Worm (Caenorhabditis elegans) whole organism, L4 larva: ENCODE data around the gene aqp-7.

Experiments
- F44E2.7 ChIP-seq: fragments of 200-800 bp; sonication (Bioruptor generic); IDR thresholded peaks from 2 replicates; pipeline ENCODE4 v2.1.2; 2022; ENCODE audit warnings: missing genetic modification characterization, missing compliant biosample characterization
- F49E8.2 ChIP-seq: sonication (generic microtip); optimal IDR thresholded peaks from 2 replicates; lab custom pipeline; 2016; ENCODE audit warnings: missing compliant biosample characterization, mild to moderate bottlenecking, missing genetic modification characterization, borderline replicate concordance
- aha-1 ChIP-seq: fragments of 150-350 bp; peaks from one replicate; lab custom pipeline; 2014; ENCODE audit warnings: missing biosample characterization, missing genetic modification characterization
- attf-4 ChIP-seq: sonication (generic microtip); optimal IDR thresholded peaks from 3 replicates; lab custom pipeline; 2017; ENCODE audit warnings: missing biosample characterization, missing genetic modification characterization
- ceh-20 ChIP-seq: fragments of 200-800 bp; sonication (Bioruptor generic); IDR thresholded peaks from 2 replicates; pipeline ENCODE4 v1.3.6; 2022; ENCODE audit warnings: missing genetic modification reagents, missing genetic modification characterization, missing compliant biosample characterization
- ceh-82 ChIP-seq: sonication (generic microtip); optimal IDR thresholded peaks from 2 replicates; lab custom pipeline; 2017; ENCODE audit warnings: missing biosample characterization, missing genetic modification characterization
- ces-1 ChIP-seq: fragments of 150-350 bp; sonication (generic microtip); optimal IDR thresholded peaks from 4 replicates; lab custom pipeline; 2014; ENCODE audit warnings: missing biosample characterization, missing genetic modification reagents, missing genetic modification characterization
- cey-2 ChIP-seq: sonication (generic microtip); optimal IDR thresholded peaks from 3 replicates; lab custom pipeline; 2017; ENCODE audit warnings: missing genetic modification characterization, mild to moderate bottlenecking, missing compliant biosample characterization, antibody characterized with exemption, borderline replicate concordance; ENCODE audit not compliant: insufficient read depth
- daf-12 ChIP-seq: fragments of 150-350 bp; optimal IDR thresholded peaks from 2 replicates; lab custom pipeline; 2014; ENCODE audit warnings: missing biosample characterization, missing genetic modification reagents, missing genetic modification characterization
- daf-19 ChIP-seq: fragments of 200-800 bp; sonication (Bioruptor generic); conservative IDR thresholded peaks from 2 replicates; pipeline ENCODE4 v1.3.6; 2022; ENCODE audit warnings: missing genetic modification characterization, missing compliant biosample characterization
- daf-8 ChIP-seq: fragments of 200-800 bp; sonication (Bioruptor generic); IDR thresholded peaks from 2 replicates; pipeline ENCODE4 v1.3.6; 2022; ENCODE audit warnings: missing genetic modification characterization, missing compliant biosample characterization
- dmd-6 ChIP-seq: fragments of 200-800 bp; sonication (Bioruptor generic); IDR thresholded peaks from 2 replicates; pipeline ENCODE4 v1.3.6; 2022; ENCODE audit warnings: missing genetic modification reagents, missing genetic modification characterization, missing compliant biosample characterization
- duxl-1 ChIP-seq: sonication (generic microtip); optimal IDR thresholded peaks from 2 replicates; lab custom pipeline; 2016; ENCODE audit warnings: mild to moderate bottlenecking, missing genetic modification characterization, moderate library complexity, missing compliant biosample characterization; ENCODE audit not compliant: poor library complexity
- egl-27 ChIP-seq: sonication (generic microtip); optimal IDR thresholded peaks from 3 replicates; lab custom pipeline; 2017; ENCODE audit warnings: missing biosample characterization, missing genetic modification reagents, missing genetic modification characterization
- hif-1 ChIP-seq, 2 experiments: sonication (generic microtip); optimal IDR thresholded peaks; 2 replicates each; lab custom pipeline; 2016 to 2017; ENCODE audit warnings: missing compliant biosample characterization in 2 of 2, missing genetic modification characterization in 2 of 2, missing genetic modification reagents in 2 of 2, missing genotype in 2 of 2, mild to moderate bottlenecking in 1 of 2
- hlh-11 ChIP-seq: fragments of 200-800 bp; sonication (Bioruptor generic); optimal IDR thresholded peaks from 2 replicates; lab custom pipeline; 2018; ENCODE audit warnings: mild to moderate bottlenecking, missing genetic modification characterization, missing compliant biosample characterization
- hlh-30 ChIP-seq: sonication (generic microtip); optimal IDR thresholded peaks from 2 replicates; lab custom pipeline; 2017; ENCODE audit warnings: antibody characterized with exemption, mild to moderate bottlenecking, missing genetic modification characterization, missing compliant biosample characterization; ENCODE audit not compliant: insufficient read depth
- hmg-1.1 ChIP-seq: fragments of 200-800 bp; sonication (Bioruptor generic); IDR thresholded peaks from 2 replicates; pipeline ENCODE4 v1.3.6; 2022; ENCODE audit warnings: missing genetic modification reagents, missing genetic modification characterization, missing compliant biosample characterization
- lin-1 ChIP-seq: fragments of 200-800 bp; sonication (Bioruptor generic); IDR thresholded peaks from 2 replicates; pipeline ENCODE4 v1.3.6; 2022; ENCODE audit warnings: missing genetic modification reagents, missing genetic modification characterization, missing compliant biosample characterization
- lin-38 ChIP-seq: fragments of 200-800 bp; sonication (Bioruptor generic); IDR thresholded peaks from 2 replicates; pipeline ENCODE4 v1.3.6; 2022; ENCODE audit warnings: missing genetic modification reagents, missing genetic modification characterization, missing compliant biosample characterization
- lin-39 ChIP-seq: fragments of 150-350 bp; optimal IDR thresholded peaks from 2 replicates; lab custom pipeline; 2014; ENCODE audit warnings: missing biosample characterization, missing genetic modification reagents, missing genetic modification characterization
- lir-3 ChIP-seq: sonication (generic microtip); optimal IDR thresholded peaks from 2 replicates; lab custom pipeline; 2016; ENCODE audit warnings: mild to moderate bottlenecking, missing genetic modification characterization, missing compliant biosample characterization
- lsy-2 ChIP-seq, 2 experiments: fragments of 150-350 bp in 1 of 2; sonication (generic microtip) in 1 of 2; optimal IDR thresholded peaks; 2 replicates each; lab custom pipeline; 2014 to 2017; ENCODE audit warnings: missing biosample characterization in 2 of 2, missing genetic modification characterization in 2 of 2
- madf-9 ChIP-seq: fragments of 200-800 bp; sonication (Bioruptor generic); conservative IDR thresholded peaks from 2 replicates; pipeline ENCODE4 v1.3.6; 2022; ENCODE audit warnings: missing genetic modification reagents, missing genetic modification characterization, missing compliant biosample characterization
- mdl-1 ChIP-seq, 2 experiments: fragments of 150-350 bp in 1 of 2; sonication (generic microtip) in 1 of 2; optimal IDR thresholded peaks; 2 replicates each; lab custom pipeline; 2014 to 2017; ENCODE audit warnings: missing biosample characterization in 2 of 2, missing genetic modification characterization in 2 of 2
- mdt-29 ChIP-seq: fragments of 200-800 bp; sonication (Bioruptor generic); IDR thresholded peaks from 2 replicates; pipeline ENCODE4 v1.3.6; 2022; ENCODE audit warnings: missing genetic modification reagents, missing genetic modification characterization, missing compliant biosample characterization
- mep-1 ChIP-seq: fragments of 150-350 bp; sonication (generic microtip); optimal IDR thresholded peaks from 3 replicates; lab custom pipeline; 2014; ENCODE audit warnings: missing biosample characterization, missing genetic modification characterization
- mes-2 ChIP-seq: sonication (generic microtip); optimal IDR thresholded peaks from 2 replicates; lab custom pipeline; 2016; ENCODE audit warnings: missing genotype, mild to moderate bottlenecking, missing genetic modification characterization, missing compliant biosample characterization; ENCODE audit not compliant: poor library complexity, severe bottlenecking
- mxl-3 ChIP-seq: fragments of 200-800 bp; sonication (Bioruptor generic); optimal IDR thresholded peaks from 2 replicates; lab custom pipeline; 2018; ENCODE audit warnings: mild to moderate bottlenecking, missing genetic modification characterization, missing compliant biosample characterization
- nhr-102 ChIP-seq: sonication (generic microtip); optimal IDR thresholded peaks from 2 replicates; lab custom pipeline; 2016; ENCODE audit warnings: mild to moderate bottlenecking, missing genetic modification characterization, moderate library complexity, missing compliant biosample characterization
- nhr-11 ChIP-seq: fragments of 150-350 bp; optimal IDR thresholded peaks from 2 replicates; lab custom pipeline; 2014; ENCODE audit warnings: missing biosample characterization, missing genetic modification characterization
- nhr-111 ChIP-seq: fragments of 200-800 bp; sonication (Bioruptor generic); optimal IDR thresholded peaks from 2 replicates; lab custom pipeline; 2018; ENCODE audit warnings: mild to moderate bottlenecking, missing genetic modification characterization, missing compliant biosample characterization
- nhr-25 ChIP-seq: sonication (generic microtip); optimal IDR thresholded peaks from 2 replicates; lab custom pipeline; 2017; ENCODE audit warnings: missing genetic modification characterization, mild to moderate bottlenecking, missing compliant biosample characterization, antibody characterized with exemption, moderate library complexity, borderline replicate concordance; ENCODE audit not compliant: insufficient read depth
- nhr-28 ChIP-seq: fragments of 150-350 bp; optimal IDR thresholded peaks from 2 replicates; lab custom pipeline; 2014; ENCODE audit warnings: missing biosample characterization, missing genetic modification characterization
- nhr-42 ChIP-seq: fragments of 200-800 bp; sonication (Bioruptor generic); IDR thresholded peaks from 2 replicates; pipeline ENCODE4 v1.3.6; 2022; ENCODE audit warnings: missing genetic modification characterization, missing compliant biosample characterization
- nhr-6 ChIP-seq: fragments of 150-350 bp; optimal IDR thresholded peaks from 2 replicates; lab custom pipeline; 2014; ENCODE audit warnings: missing biosample characterization, missing genetic modification characterization
- nhr-76 ChIP-seq: fragments of 150-350 bp; optimal IDR thresholded peaks from 2 replicates; lab custom pipeline; 2014; ENCODE audit warnings: missing biosample characterization, missing genetic modification characterization
- pqm-1 ChIP-seq: sonication (generic microtip); optimal IDR thresholded peaks from 2 replicates; lab custom pipeline; 2017; ENCODE audit warnings: missing biosample characterization, missing genetic modification characterization
- saeg-2 ChIP-seq: fragments of 200-800 bp; sonication (Bioruptor generic); IDR thresholded peaks from 2 replicates; pipeline ENCODE4 v1.3.6; 2022; ENCODE audit warnings: missing genetic modification reagents, missing genetic modification characterization, missing compliant biosample characterization
- set-16 ChIP-seq: fragments of 200-800 bp; sonication (Bioruptor generic); IDR thresholded peaks from 2 replicates; pipeline ENCODE4 v1.3.6; 2022; ENCODE audit warnings: missing genetic modification reagents, missing genetic modification characterization, missing compliant biosample characterization
- snpc-4 ChIP-seq: fragments of 150-350 bp; optimal IDR thresholded peaks from 2 replicates; lab custom pipeline; 2014; ENCODE audit warnings: missing biosample characterization, missing genetic modification characterization
- unc-39 ChIP-seq: sonication (generic microtip); optimal IDR thresholded peaks from 2 replicates; lab custom pipeline; 2017; ENCODE audit warnings: missing biosample characterization, missing genetic modification characterization
- unc-62 ChIP-seq, 3 experiments: fragments of 150-350 bp in 1 of 3; sonication (generic microtip); optimal IDR thresholded peaks in 2 of 3; peaks in 1 of 3; 1 replicate in 1 of 3; 2 replicates in 2 of 3; lab custom pipeline; 2014 to 2017; ENCODE audit warnings: missing biosample characterization in 3 of 3, missing genetic modification characterization in 3 of 3, missing genetic modification reagents in 3 of 3, missing genotype in 1 of 3
- vab-7 ChIP-seq: fragments of 200-800 bp; sonication (Bioruptor generic); IDR thresholded peaks from 2 replicates; pipeline ENCODE4 v1.3.6; 2022; ENCODE audit warnings: missing genetic modification reagents, missing genetic modification characterization, missing compliant biosample characterization
- zfp-3 ChIP-seq: fragments of 200-800 bp; sonication (Bioruptor generic); conservative IDR thresholded peaks from 2 replicates; pipeline ENCODE4 v1.3.6; 2022; ENCODE audit warnings: missing genetic modification reagents, missing genetic modification characterization, missing compliant biosample characterization

The aqp-7 gene

DNA sequence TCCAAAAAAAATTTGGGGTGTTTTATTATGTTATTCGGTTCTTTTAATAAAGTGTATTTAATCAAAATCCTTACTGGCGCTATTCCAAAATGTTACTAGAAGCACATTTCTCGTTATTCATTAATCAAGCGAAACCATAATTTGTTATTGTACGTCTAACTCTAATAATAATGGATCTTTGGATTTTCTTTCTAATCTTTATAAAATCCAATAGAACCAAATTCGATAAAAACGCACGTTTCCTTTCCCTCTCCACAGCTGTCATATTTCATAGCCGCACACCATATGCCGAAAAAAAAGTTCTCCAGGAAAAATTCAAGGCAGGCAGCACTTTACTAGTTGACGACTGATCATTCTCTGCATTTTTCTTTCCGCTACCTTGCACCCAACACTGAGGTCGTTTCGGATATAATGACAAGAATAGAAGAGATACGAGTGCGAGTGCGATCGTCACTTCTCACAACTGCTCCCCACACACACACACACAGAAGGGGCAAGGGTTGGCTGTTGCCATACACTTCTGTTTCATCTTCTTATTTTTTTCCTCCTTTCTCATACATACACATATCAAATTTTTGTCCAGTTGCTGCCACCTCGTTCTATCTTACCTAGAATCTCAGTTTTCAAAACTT, 1.2 kb upstream of the aqp-7 start:
- 0 out of 2 replicates have a peak, but pooled peaks have one; percentile 21 for TF ChIP-seq hmg-1.1 (GFP tag; lab: Robert Waterston, UW)
- peak; percentile 53 for TF ChIP-seq hlh-11 (tag; lab: Kevin White, UChicago)
- TF ChIP-seq egl-27 = no peak
- TF ChIP-seq lsy-2 (tag; optimal IDR thresholded peaks at IDR 0.05; lab: Kevin White, UChicago) = peak in 1 of 2 experiments; percentile 27
- TF ChIP-seq hif-1 (tag; optimal IDR thresholded peaks at IDR 0.05; lab: Kevin White, UChicago) = peak in 1 of 2 experiments; percentile 50
- peak; percentile 26 for TF ChIP-seq mxl-3
- peak; percentile 4 for TF ChIP-seq mep-1
- TF ChIP-seq unc-62 (GFP tag; optimal IDR thresholded peaks at IDR 0.05 in 1 of 2; lab: Kevin White, UChicago) = peak in 1 of 2 experiments; percentile 68
- TF ChIP-seq unc-62 (tag; optimal IDR thresholded peaks at IDR 0.05; lab: Kevin White, UChicago) = no peak
- no peak for TF ChIP-seq lin-38
- TF ChIP-seq aha-1 (tag; lab: Kevin White, UChicago) = peak; percentile 48
- TF ChIP-seq, all 104 proteins: peak for 8

DNA sequence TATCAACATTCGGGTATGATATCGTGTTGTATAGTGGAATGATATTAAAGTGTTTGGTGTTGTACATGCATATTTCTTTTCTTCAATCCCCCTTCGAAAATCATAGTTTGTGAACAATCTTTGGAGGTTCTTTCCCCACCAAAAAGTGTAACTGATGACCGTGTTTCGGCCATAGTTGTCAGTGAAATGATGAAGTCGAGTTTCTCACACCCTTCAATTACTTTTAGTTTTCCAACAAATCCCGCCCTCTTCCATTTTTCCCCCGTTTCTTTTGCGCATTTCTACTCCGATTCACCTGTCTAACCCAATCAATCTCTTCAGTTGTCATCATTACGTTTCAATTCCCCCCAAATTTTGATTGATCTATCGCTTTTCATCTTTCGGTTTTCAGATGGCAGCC, 282 bp downstream of the aqp-7 start:
- TF ChIP-seq nhr-25 = no peak
- no peak for TF ChIP-seq mes-2 (tag; lab: Kevin White, UChicago)
- no peak for TF ChIP-seq nhr-102 (tag; lab: Kevin White, UChicago)
- peak; percentile 13 for TF ChIP-seq nhr-11
- no peak for TF ChIP-seq hmg-1.1 (GFP tag; lab: Robert Waterston, UW)
- TF ChIP-seq set-16 (GFP tag; lab: Robert Waterston, UW) = no peak
- TF ChIP-seq lin-1 (GFP tag; lab: Robert Waterston, UW) = no peak
- no peak for TF ChIP-seq vab-7
- TF ChIP-seq zfp-3 (GFP tag; lab: Robert Waterston, UW) = no peak
- no peak for TF ChIP-seq nhr-42 (GFP tag; lab: Robert Waterston, UW)
- no peak for TF ChIP-seq mdl-1 (tag; optimal IDR thresholded peaks at IDR 0.05; lab: Kevin White, UChicago)
- no peak for TF ChIP-seq mdt-29 (GFP tag; lab: Robert Waterston, UW)
- no peak for TF ChIP-seq daf-12 (tag; lab: Kevin White, UChicago)
- no peak for TF ChIP-seq saeg-2 (GFP tag; lab: Robert Waterston, UW)
- TF ChIP-seq unc-39 (tag; lab: Kevin White, UChicago) = no peak
- no peak for TF ChIP-seq lir-3
- TF ChIP-seq hif-1 (tag; optimal IDR thresholded peaks at IDR 0.05; lab: Kevin White, UChicago) = no peak
- TF ChIP-seq F49E8.2 (tag; lab: Kevin White, UChicago) = no peak
- TF ChIP-seq cey-2 (tag; lab: Kevin White, UChicago) = no peak
- no peak for TF ChIP-seq hlh-30 (tag; lab: Kevin White, UChicago)
- TF ChIP-seq ceh-82 (tag; lab: Kevin White, UChicago) = no peak
- TF ChIP-seq lsy-2 (tag; optimal IDR thresholded peaks at IDR 0.05; lab: Kevin White, UChicago) = peak in 1 of 2 experiments; percentile 20
- no peak for TF ChIP-seq attf-4
- no peak for TF ChIP-seq nhr-111
- no peak for TF ChIP-seq daf-19 (GFP tag; lab: Robert Waterston, UW)
- no peak for TF ChIP-seq madf-9 (GFP tag; lab: Robert Waterston, UW)
- no peak for TF ChIP-seq duxl-1 (tag; lab: Kevin White, UChicago)
- peak in 1 of 2 experiments; percentile 54 for TF ChIP-seq unc-62 (GFP tag; optimal IDR thresholded peaks at IDR 0.05 in 1 of 2; lab: Kevin White, UChicago)
- no peak for TF ChIP-seq unc-62 (tag; optimal IDR thresholded peaks at IDR 0.05; lab: Kevin White, UChicago)
- no peak for TF ChIP-seq daf-8 (GFP tag; lab: Robert Waterston, UW)
- no peak for TF ChIP-seq snpc-4 (tag; lab: Kevin White, UChicago)
- no peak for TF ChIP-seq dmd-6 (GFP tag; lab: Robert Waterston, UW)
- TF ChIP-seq nhr-6 (tag; lab: Kevin White, UChicago) = no peak
- no peak for TF ChIP-seq F44E2.7 (GFP tag; lab: Robert Waterston, UW)
- no peak for TF ChIP-seq lin-39 (tag; lab: Kevin White, UChicago)
- no peak for TF ChIP-seq pqm-1 (tag; lab: Kevin White, UChicago)
- peak; percentile 22 for TF ChIP-seq nhr-28
- no peak for TF ChIP-seq ces-1 (GFP tag; lab: Kevin White, UChicago)
- TF ChIP-seq ceh-20 = 0 out of 2 replicates have a peak, but pooled peaks have one; percentile 30
- TF ChIP-seq nhr-76 = no peak
- TF ChIP-seq, all 104 proteins: peak for 5
